Worm (Caenorhabditis elegans): ENCODE data around the gene C50E3.5.

ce11 chrV:7555875-7556274, 31.9 kb upstream of the C50E3.5 start:
- TF ChIP-seq unc-39 (tag; optimal IDR thresholded peaks at IDR 0.05) (no peak), snpc-4 (tag; optimal IDR thresholded peaks at IDR 0.05) (no peak), nhr-28 (tag; optimal IDR thresholded peaks at IDR 0.05) (no peak), sem-2 (GFP tag; optimal IDR thresholded peaks at IDR 0.05) (no peak), flh-1 (GFP tag; optimal IDR thresholded peaks at IDR 0.05) (no peak), bed-3 (GFP tag; optimal IDR thresholded peaks at IDR 0.05) (no peak), unc-62 (GFP tag; optimal IDR thresholded peaks at IDR 0.05) (no peak), nhr-12 (tag; optimal IDR thresholded peaks at IDR 0.05) (no peak), mab-5 (tag; optimal IDR thresholded peaks at IDR 0.05) (no peak), pha-4 (tag; optimal IDR thresholded peaks at IDR 0.05) (no peak), ztf-11 (tag; optimal IDR thresholded peaks at IDR 0.05) (no peak)

Data from whole organism, mixed stage, embryonic.